Fruit fly (Drosophila melanogaster) whole organism, embryonic: ENCODE data around the gene Hmbs.
A peak's percentile ranks its signal among the peaks of the same experiment; 100 is the strongest.

Source experiments
- C15 ChIP-seq: fragments of 200-800 bp; sonication (Bioruptor generic); IDR thresholded peaks from 3 replicates; pipeline ENCODE4 v1.3.6; 2022; ENCODE audit warnings: missing biosample characterization, missing genetic modification characterization
- CG10321 ChIP-seq: fragments of 200-800 bp; sonication (Bioruptor generic); IDR thresholded peaks from 2 replicates; pipeline ENCODE4 v1.3.6; 2022; ENCODE audit warnings: missing biosample characterization, missing genetic modification characterization
- CG10654 ChIP-seq: fragments of 200-800 bp; sonication (Bioruptor generic); optimal IDR thresholded peaks from 2 replicates; lab custom pipeline; 2016; ENCODE audit warnings: missing biosample characterization, missing genetic modification characterization
- CG11695 ChIP-seq: fragments of 200-800 bp; sonication (Bioruptor generic); IDR thresholded peaks from 3 replicates; pipeline ENCODE4 v1.3.6; 2022; ENCODE audit warnings: missing biosample characterization, missing genetic modification characterization
- CG13123 ChIP-seq: fragments of 200-800 bp; sonication (Bioruptor generic); optimal IDR thresholded peaks from 2 replicates; lab custom pipeline; 2016; ENCODE audit warnings: missing biosample characterization, missing genetic modification characterization
- CG13296 ChIP-seq: fragments of 200-800 bp; sonication (Bioruptor generic); optimal IDR thresholded peaks from 3 replicates; lab custom pipeline; 2018; ENCODE audit warnings: missing biosample characterization, mild to moderate bottlenecking, missing genetic modification characterization
- CG14710 ChIP-seq: fragments of 200-800 bp; sonication (Bioruptor generic); optimal IDR thresholded peaks from 3 replicates; lab custom pipeline; 2019; ENCODE audit warnings: missing biosample characterization, mild to moderate bottlenecking, missing genetic modification characterization, moderate library complexity
- CG15011 ChIP-seq: fragments of 200-800 bp; sonication (Bioruptor generic); optimal IDR thresholded peaks from 3 replicates; lab custom pipeline; 2018; ENCODE audit warnings: missing biosample characterization, mild to moderate bottlenecking, missing genetic modification characterization
- CG17568 ChIP-seq: fragments of 200-800 bp; sonication (Bioruptor generic); optimal IDR thresholded peaks from 2 replicates; lab custom pipeline; 2018; ENCODE audit warnings: missing biosample characterization, mild to moderate bottlenecking, missing genetic modification characterization, moderate library complexity
- CG33557 ChIP-seq: fragments of 200-800 bp; sonication (Bioruptor generic); optimal IDR thresholded peaks from 2 replicates; lab custom pipeline; 2019; ENCODE audit warnings: missing biosample characterization, mild to moderate bottlenecking, missing genetic modification characterization, moderate library complexity
- CG3407 ChIP-seq: fragments of 200-800 bp; sonication (Bioruptor generic); optimal IDR thresholded peaks from 2 replicates; lab custom pipeline; 2018; ENCODE audit warnings: missing biosample characterization, mild to moderate bottlenecking, missing genetic modification characterization
- CG42726 ChIP-seq: fragments of 200-800 bp; sonication (Bioruptor generic); IDR thresholded peaks from 2 replicates; pipeline ENCODE4 v1.3.6; 2022; ENCODE audit warnings: missing biosample characterization, missing genetic modification characterization; ENCODE audit not compliant: partially characterized antibody
- CG4282 ChIP-seq: fragments of 200-800 bp; sonication (Bioruptor generic); optimal IDR thresholded peaks from 2 replicates; lab custom pipeline; 2016; ENCODE audit warnings: missing biosample characterization, missing genetic modification characterization
- CG5180 ChIP-seq: fragments of 200-800 bp; sonication (Bioruptor generic); optimal IDR thresholded peaks from 3 replicates; lab custom pipeline; 2017; ENCODE audit warnings: missing biosample characterization, missing genetic modification characterization, mild to moderate bottlenecking, moderate library complexity, missing genetic modification reagents
- CG7928 ChIP-seq: fragments of 200-800 bp; sonication (Bioruptor generic); optimal IDR thresholded peaks from 2 replicates; lab custom pipeline; 2017; ENCODE audit warnings: missing biosample characterization, mild to moderate bottlenecking, missing genetic modification characterization
- CG9215 ChIP-seq: fragments of 200-800 bp; sonication (Bioruptor generic); IDR thresholded peaks from 2 replicates; pipeline ENCODE4 v1.3.6; 2022; ENCODE audit warnings: missing biosample characterization, missing genetic modification characterization
- CkIIα-i1 ChIP-seq: fragments of 200-800 bp; sonication (Bioruptor generic); IDR thresholded peaks from 2 replicates; pipeline ENCODE4 v1.3.6; 2022; ENCODE audit warnings: missing biosample characterization, missing genetic modification characterization
- CoRest ChIP-seq: fragments of 200-800 bp; sonication (Bioruptor generic); optimal IDR thresholded peaks from 3 replicates; lab custom pipeline; 2018; ENCODE audit warnings: missing biosample characterization, mild to moderate bottlenecking, missing genetic modification characterization, moderate library complexity
- Drgx ChIP-seq: fragments of 200-800 bp; sonication (Bioruptor generic); IDR thresholded peaks from 2 replicates; pipeline ENCODE4 v1.3.6; 2022; ENCODE audit warnings: missing biosample characterization, missing genetic modification characterization
- HmgD ChIP-seq: fragments of 200-800 bp; sonication (Bioruptor generic); optimal IDR thresholded peaks from 3 replicates; lab custom pipeline; 2016; ENCODE audit warnings: missing biosample characterization, missing genetic modification characterization
- Hmr ChIP-seq: fragments of 200-800 bp; sonication (Bioruptor generic); optimal IDR thresholded peaks from 3 replicates; lab custom pipeline; 2017; ENCODE audit warnings: mild to moderate bottlenecking, missing biosample characterization, missing genetic modification reagents, missing genetic modification characterization
- Med ChIP-seq: fragments of 200-800 bp; sonication (Bioruptor generic); peaks from one replicate; lab custom pipeline; 2016; ENCODE audit warnings: missing biosample characterization, missing genetic modification characterization, mild to moderate bottlenecking, inconsistent platforms, moderate library complexity
- Mes4 ChIP-seq: fragments of 200-800 bp; sonication (Bioruptor generic); optimal IDR thresholded peaks from 2 replicates; lab custom pipeline; 2016; ENCODE audit warnings: missing biosample characterization, missing genetic modification characterization
- Nf-YC ChIP-seq: fragments of 200-800 bp; optimal IDR thresholded peaks from 3 replicates; lab custom pipeline; 2019; ENCODE audit warnings: missing biosample characterization, mild to moderate bottlenecking, missing genetic modification characterization, moderate library complexity
- Sox102F ChIP-seq: fragments of 200-800 bp; sonication (Bioruptor generic); optimal IDR thresholded peaks from 2 replicates; lab custom pipeline; 2018; ENCODE audit warnings: missing biosample characterization, mild to moderate bottlenecking, missing genetic modification characterization, moderate library complexity
- Vsx1 ChIP-seq: fragments of 200-800 bp; sonication (Bioruptor generic); optimal IDR thresholded peaks from 2 replicates; lab custom pipeline; 2017; ENCODE audit warnings: missing biosample characterization, mild to moderate bottlenecking, missing genetic modification characterization, missing genetic modification reagents
- ap ChIP-seq: fragments of 200-800 bp; sonication (Bioruptor generic); IDR thresholded peaks from 2 replicates; pipeline ENCODE4 v1.3.6; 2022; ENCODE audit warnings: missing biosample characterization, missing genetic modification characterization
- ara ChIP-seq: fragments of 200-800 bp; sonication (Bioruptor generic); IDR thresholded peaks from 2 replicates; pipeline ENCODE4 v1.3.6; 2022; ENCODE audit warnings: missing biosample characterization, missing genetic modification characterization
- bab2 ChIP-seq: fragments of 200-800 bp; sonication (Bioruptor generic); optimal IDR thresholded peaks from 2 replicates; lab custom pipeline; 2016; ENCODE audit warnings: missing biosample characterization, missing genetic modification characterization
- ci ChIP-seq: fragments of 200-800 bp; sonication (Bioruptor generic); IDR thresholded peaks from 3 replicates; pipeline ENCODE4 v1.3.6; 2022; ENCODE audit warnings: missing biosample characterization, missing genetic modification characterization
- cwo ChIP-seq: fragments of 200-800 bp; sonication (Bioruptor generic); optimal IDR thresholded peaks from 3 replicates; lab custom pipeline; 2017; ENCODE audit warnings: missing biosample characterization, missing genetic modification characterization, mild to moderate bottlenecking, moderate library complexity, missing genetic modification reagents
- eve ChIP-seq, 2 experiments: fragments of >200 bp; optimal IDR thresholded peaks; 2 replicates each; lab custom pipeline; 2017; ENCODE audit warnings: missing biosample characterization in 2 of 2, missing genetic modification characterization in 2 of 2
- fd96Cb ChIP-seq: fragments of 200-800 bp; sonication (Bioruptor generic); optimal IDR thresholded peaks from 2 replicates; lab custom pipeline; 2018; ENCODE audit warnings: missing biosample characterization, mild to moderate bottlenecking, missing genetic modification characterization, moderate library complexity
- gro ChIP-seq: fragments of 200-800 bp; sonication (Bioruptor generic); optimal IDR thresholded peaks from 2 replicates; lab custom pipeline; 2016; ENCODE audit warnings: missing biosample characterization, missing genetic modification characterization
- her ChIP-seq: fragments of 200-800 bp; sonication (Bioruptor generic); optimal IDR thresholded peaks from 2 replicates; lab custom pipeline; 2016; ENCODE audit warnings: missing biosample characterization, missing genetic modification characterization
- hth ChIP-seq: fragments of >200 bp; optimal IDR thresholded peaks from 2 replicates; lab custom pipeline; 2017; ENCODE audit warnings: inconsistent platforms
- kni ChIP-seq: fragments of 200-800 bp; sonication (Bioruptor generic); optimal IDR thresholded peaks from 3 replicates; lab custom pipeline; 2017; ENCODE audit warnings: mild to moderate bottlenecking, missing biosample characterization, missing genetic modification reagents, missing genetic modification characterization
- lbe ChIP-seq: fragments of 200-800 bp; sonication (Bioruptor generic); optimal IDR thresholded peaks from 2 replicates; lab custom pipeline; 2016; ENCODE audit warnings: missing biosample characterization, mild to moderate bottlenecking, missing genetic modification characterization
- onecut ChIP-seq: fragments of 200-800 bp; sonication (Bioruptor generic); IDR thresholded peaks from 2 replicates; pipeline ENCODE4 v1.3.6; 2022; ENCODE audit warnings: missing biosample characterization, missing genetic modification characterization
- repo ChIP-seq: fragments of 200-800 bp; sonication (Bioruptor generic); optimal IDR thresholded peaks from 2 replicates; lab custom pipeline; 2016; ENCODE audit warnings: missing biosample characterization, missing genetic modification characterization
- rib ChIP-seq: fragments of 200-800 bp; sonication (Bioruptor generic); IDR thresholded peaks from 2 replicates; pipeline ENCODE4 v1.3.6; 2022; ENCODE audit warnings: missing biosample characterization, missing genetic modification characterization
- ro ChIP-seq: fragments of 200-800 bp; sonication (Bioruptor generic); IDR thresholded peaks from 2 replicates; pipeline ENCODE4 v1.3.6; 2022; ENCODE audit warnings: missing biosample characterization, missing genetic modification characterization
- row ChIP-seq: fragments of 200-800 bp; sonication (Bioruptor generic); IDR thresholded peaks from 3 replicates; pipeline ENCODE4 v1.3.6; 2022; ENCODE audit warnings: missing biosample characterization, missing genetic modification characterization
- sc ChIP-seq, 3 experiments: fragments of >200 bp in 2 of 3; fragments of 200-800 bp in 1 of 3; sonication (Bioruptor generic) in 1 of 3; optimal IDR thresholded peaks; 2 replicates in 2 of 3; 3 replicates in 1 of 3; lab custom pipeline; 2017; ENCODE audit warnings: mild to moderate bottlenecking in 1 of 3, missing biosample characterization in 1 of 3, missing genetic modification characterization in 1 of 3, missing genetic modification reagents in 1 of 3
- shn ChIP-seq: fragments of 200-800 bp; sonication (Bioruptor generic); optimal IDR thresholded peaks from 3 replicates; lab custom pipeline; 2016; ENCODE audit warnings: missing biosample characterization, missing genetic modification characterization
- so ChIP-seq: fragments of 200-800 bp; sonication (Bioruptor generic); IDR thresholded peaks from 3 replicates; pipeline ENCODE4 v1.3.6; 2022; ENCODE audit warnings: missing biosample characterization, missing genetic modification characterization
- sug ChIP-seq: fragments of 200-800 bp; optimal IDR thresholded peaks from 2 replicates; lab custom pipeline; 2019; ENCODE audit warnings: missing biosample characterization, mild to moderate bottlenecking, missing genetic modification characterization, moderate library complexity
- tin ChIP-seq: fragments of 200-800 bp; sonication (Bioruptor generic); optimal IDR thresholded peaks from 3 replicates; lab custom pipeline; 2016; ENCODE audit warnings: missing biosample characterization, missing genetic modification characterization
- toy ChIP-seq: fragments of 200-800 bp; sonication (Bioruptor generic); IDR thresholded peaks from 2 replicates; pipeline ENCODE4 v1.3.6; 2022; ENCODE audit warnings: missing biosample characterization, missing genetic modification characterization
- yki ChIP-seq: fragments of >200 bp; optimal IDR thresholded peaks from 3 replicates; lab custom pipeline; 2018
- zen2 ChIP-seq: fragments of 200-800 bp; sonication (Bioruptor generic); IDR thresholded peaks from 3 replicates; pipeline ENCODE4 v1.3.6; 2022; ENCODE audit warnings: missing biosample characterization, missing genetic modification characterization; ENCODE audit not compliant: partially characterized antibody
- zf30C ChIP-seq: fragments of 200-800 bp; sonication (Bioruptor generic); optimal IDR thresholded peaks from 3 replicates; lab custom pipeline; 2018; ENCODE audit warnings: missing biosample characterization, mild to moderate bottlenecking, missing genetic modification characterization

Gene Hmbs

DNA sequence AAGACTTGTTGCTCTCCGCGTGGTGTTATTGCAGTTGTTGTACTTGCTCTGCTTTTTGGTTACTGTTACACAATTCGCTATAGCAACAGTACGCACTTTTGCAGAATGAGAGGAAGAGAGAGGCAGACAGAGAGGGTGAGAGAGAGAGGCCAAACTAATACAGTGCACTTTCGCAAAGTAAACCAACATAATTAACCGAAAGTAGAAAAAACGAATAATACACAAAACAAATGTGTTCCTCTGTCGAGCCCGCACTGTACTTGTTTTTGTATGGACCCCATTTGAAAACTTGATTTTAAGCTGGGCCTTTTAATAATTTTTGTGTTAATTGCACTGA is 707 bp downstream of the Hmbs start (continued):
- TF ChIP-seq sug (tag; lab: Kevin White, UChicago): no peak
- TF ChIP-seq CG13123 (GFP tag; lab: Kevin White, UChicago): no peak
- peak; percentile 25 for TF ChIP-seq cwo (GFP tag; lab: Kevin White, UChicago)
- TF ChIP-seq sc (optimal IDR thresholded peaks at IDR 0.05; lab: Kevin White, UChicago): no peak
- TF ChIP-seq sc (GFP tag; optimal IDR thresholded peaks at IDR 0.05; lab: Kevin White, UChicago): no peak
- TF ChIP-seq gro (GFP tag; lab: Kevin White, UChicago): peak; percentile 40
- TF ChIP-seq Med (GFP tag; lab: Kevin White, UChicago): peak; percentile 94
- TF ChIP-seq tin (GFP tag; lab: Kevin White, UChicago): peak; percentile 29
- TF ChIP-seq fd96Cb (tag; lab: Kevin White, UChicago): no peak
- no peak for TF ChIP-seq toy (GFP tag; lab: Robert Waterston, UW)
- no peak for TF ChIP-seq CG9215
- no peak for TF ChIP-seq hth (lab: Kevin White, UChicago)
- TF ChIP-seq ara: no peak
- TF ChIP-seq Sox102F (GFP tag; lab: Kevin White, UChicago): peak; percentile 19
- no peak for TF ChIP-seq Vsx1 (GFP tag; lab: Kevin White, UChicago)
- TF ChIP-seq onecut: peak; percentile 18; the same call in 1 of the 2 replicates
- peak; percentile 55 for TF ChIP-seq CG13296 (GFP tag; lab: Kevin White, UChicago)
- TF ChIP-seq shn (GFP tag; lab: Kevin White, UChicago): peak; percentile 32
- 0 out of 3 replicates have a peak, but pooled peaks have one; percentile 33 for TF ChIP-seq CG11695 (GFP tag; lab: Robert Waterston, UW)
- peak; percentile 74; the same call in 2 of the 3 replicates for TF ChIP-seq ci (GFP tag; lab: Robert Waterston, UW)
- peak; percentile 64 for TF ChIP-seq her (GFP tag; lab: Kevin White, UChicago)
- TF ChIP-seq CG17568 (GFP tag; lab: Kevin White, UChicago): no peak
- TF ChIP-seq CoRest (tag; lab: Kevin White, UChicago): peak; percentile 28
- TF ChIP-seq kni (GFP tag; lab: Kevin White, UChicago): no peak
- peak; percentile 87 for TF ChIP-seq row (GFP tag; lab: Robert Waterston, UW)
- TF ChIP-seq repo (GFP tag; lab: Kevin White, UChicago): no peak
- TF ChIP-seq lbe (GFP tag; lab: Kevin White, UChicago): peak; percentile 43
- TF ChIP-seq bab2 (GFP tag; lab: Kevin White, UChicago): peak; percentile 40
- no peak for TF ChIP-seq ro
- no peak for TF ChIP-seq CG7928 (GFP tag; lab: Kevin White, UChicago)
- TF ChIP-seq Nf-YC (tag; lab: Kevin White, UChicago): no peak
- peak; percentile 37; the same call in 1 of the 3 replicates for TF ChIP-seq so (GFP tag; lab: Robert Waterston, UW)
- no peak for TF ChIP-seq CG14710 (tag; lab: Kevin White, UChicago)
- TF ChIP-seq CG3407 (GFP tag; lab: Kevin White, UChicago): no peak
- TF ChIP-seq C15: no peak
- TF ChIP-seq CG5180 (GFP tag; lab: Kevin White, UChicago): no peak
- TF ChIP-seq HmgD (GFP tag; lab: Kevin White, UChicago): no peak
- TF ChIP-seq rib (GFP tag; lab: Robert Waterston, UW): no peak
- TF ChIP-seq CkIIα-i1 (GFP tag; lab: Robert Waterston, UW): no peak
- TF ChIP-seq CG42726 (GFP tag; lab: Robert Waterston, UW): no peak
- no peak for TF ChIP-seq CG15011
- peak; percentile 67 for TF ChIP-seq Hmr (GFP tag; lab: Kevin White, UChicago)
- no peak for TF ChIP-seq CG10321 (GFP tag; lab: Robert Waterston, UW)
- no peak for TF ChIP-seq zen2 (GFP tag; lab: Robert Waterston, UW)
- no peak for TF ChIP-seq yki
- no peak for TF ChIP-seq Mes4
- no peak for TF ChIP-seq ap (GFP tag; lab: Robert Waterston, UW)
- TF ChIP-seq CG33557 (GFP tag; lab: Kevin White, UChicago): no peak
- no peak for TF ChIP-seq eve (GFP tag; optimal IDR thresholded peaks at IDR 0.05; lab: Kevin White, UChicago)
- TF ChIP-seq CG4282 (GFP tag; lab: Kevin White, UChicago): no peak
- peak; percentile 90 for TF ChIP-seq Drgx (GFP tag; lab: Robert Waterston, UW)
- TF ChIP-seq zf30C (GFP tag; lab: Kevin White, UChicago): no peak
- no peak for TF ChIP-seq CG10654 (GFP tag; lab: Kevin White, UChicago)
